Worm (Caenorhabditis elegans) whole organism, L2 larva: ENCODE data around the gene F43B10.1.

Source experiments
- aly-2 ChIP-seq: fragments of 150-350 bp; optimal IDR thresholded peaks from 2 replicates; lab custom pipeline; 2014; ENCODE audit warnings: missing biosample characterization, missing genetic modification characterization
- ama-1 ChIP-seq: fragments of 150-350 bp; optimal IDR thresholded peaks from 2 replicates; lab custom pipeline; 2018; ENCODE audit warnings: inconsistent platforms
- gmeb-1 ChIP-seq: fragments of 150-350 bp; optimal IDR thresholded peaks from 2 replicates; lab custom pipeline; 2014; ENCODE audit warnings: missing biosample characterization, missing genetic modification characterization
- nhr-25 ChIP-seq: fragments of 150-350 bp; sonication (generic microtip); optimal IDR thresholded peaks from 3 replicates; lab custom pipeline; 2014; ENCODE audit warnings: missing biosample characterization, missing genetic modification characterization

- TF ChIP-seq ama-1 = no peak
- TF ChIP-seq gmeb-1 (tag; lab: Kevin White, UChicago) = no peak
- TF ChIP-seq nhr-25 (tag; lab: Kevin White, UChicago) = no peak
- no peak for TF ChIP-seq aly-2 (tag; lab: Kevin White, UChicago)
Observed at ce11 chrX:16655283-16655682, 7.3 kb downstream of the F43B10.1 start.
